Worm (Caenorhabditis elegans): ENCODE results near the gene C50H11.13.

The C50H11.13 gene

DNA sequence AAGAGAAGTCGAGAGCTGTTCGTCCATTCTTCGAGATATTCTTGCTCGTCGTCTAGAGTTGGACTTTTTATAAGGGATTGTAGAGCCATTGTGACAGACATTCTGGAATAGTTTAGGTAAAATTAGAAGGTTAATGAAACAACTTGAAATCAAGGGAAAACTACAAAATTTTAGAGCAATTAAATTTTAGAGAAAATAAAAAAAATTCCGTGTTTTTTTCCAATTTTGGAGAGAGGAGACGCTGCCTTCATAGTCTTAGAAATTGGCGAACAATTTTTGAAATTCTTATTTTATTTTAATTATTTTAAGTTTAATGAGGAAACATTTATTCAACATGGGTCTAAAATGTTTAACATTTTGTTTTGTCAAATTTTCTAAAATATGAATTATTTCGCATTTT is at the start of gene C50H11.13:
C50H11.13 (minus strand) TSS at position 101 of the 400 bp plus-strand sequence.
- no peak for TF ChIP-seq hlh-1 (tag; optimal IDR thresholded peaks at IDR 0.05)

DNA sequence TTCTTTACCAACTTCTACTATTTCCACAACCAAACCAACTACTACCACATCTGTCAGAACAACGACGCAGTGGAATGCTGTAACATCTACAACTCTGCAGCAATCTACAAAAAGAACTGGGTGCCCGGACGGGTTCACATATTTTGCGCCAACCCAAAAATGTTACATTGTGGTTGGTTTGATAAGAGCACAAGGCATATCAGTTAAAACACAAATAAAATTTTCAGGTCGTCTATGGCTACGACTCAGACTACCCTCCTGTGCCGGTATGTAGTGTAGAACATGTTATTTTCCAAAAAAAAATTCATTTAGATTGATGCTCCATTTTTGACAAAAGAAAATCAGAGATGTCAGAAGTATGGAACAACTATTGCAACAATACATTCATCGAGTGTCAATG is 47.7 kb upstream of the C50H11.13 start:
- TF ChIP-seq nhr-28 (tag; optimal IDR thresholded peaks at IDR 0.05): no peak
- no peak for TF ChIP-seq nhr-76 (tag; optimal IDR thresholded peaks at IDR 0.05)
- TF ChIP-seq M03D4.4 (tag; optimal IDR thresholded peaks at IDR 0.05): no peak
- TF ChIP-seq nhr-2 (tag; optimal IDR thresholded peaks at IDR 0.05): no peak
- no peak for TF ChIP-seq ham-2 (GFP tag; optimal IDR thresholded peaks at IDR 0.05)
- TF ChIP-seq hlh-1 (tag; optimal IDR thresholded peaks at IDR 0.05): no peak
- TF ChIP-seq sptf-1 (tag; optimal IDR thresholded peaks at IDR 0.05): no peak
- no peak for TF ChIP-seq tbx-8 (GFP tag; optimal IDR thresholded peaks at IDR 0.05)
- no peak for TF ChIP-seq bed-3 (GFP tag; optimal IDR thresholded peaks at IDR 0.05)
- TF ChIP-seq drap-1 (GFP tag; optimal IDR thresholded peaks at IDR 0.05): no peak
- TF ChIP-seq elt-1 (tag; optimal IDR thresholded peaks at IDR 0.05; ENCODE audit: borderline replicate concordance, insufficient read depth): no peak
- no peak for TF ChIP-seq ztf-11 (tag; optimal IDR thresholded peaks at IDR 0.05)
- TF ChIP-seq ceh-83 (GFP tag; optimal IDR thresholded peaks at IDR 0.05): no peak
- TF ChIP-seq unc-120 (tag; optimal IDR thresholded peaks at IDR 0.05; ENCODE audit: poor library complexity, severe bottlenecking): no peak

DNA sequence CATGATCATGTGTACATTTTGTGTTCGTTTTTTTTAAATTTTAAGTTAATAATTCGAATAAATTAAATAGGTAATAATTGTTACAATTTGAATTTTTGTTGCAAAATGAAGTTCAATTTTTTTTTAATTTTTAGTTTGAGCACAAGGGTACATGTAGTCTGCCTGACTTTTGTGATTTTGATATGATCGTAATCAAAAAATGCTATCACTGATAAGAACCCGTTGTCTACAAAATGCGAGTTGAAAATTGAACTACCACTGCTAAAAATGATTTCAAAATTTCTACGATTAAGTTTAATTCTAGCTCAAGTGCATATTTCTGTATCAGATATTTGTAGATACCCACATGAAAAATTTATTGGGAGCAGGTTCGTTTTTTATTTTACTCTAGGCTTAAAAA is 46.7 kb upstream of the C50H11.13 start, which contains the start of gene clec-210:
clec-210 (plus strand) TSS at position 211 of the 400 bp plus-strand sequence.
- TF ChIP-seq ceh-43 (GFP tag; optimal IDR thresholded peaks at IDR 0.05) (no peak), bed-3 (GFP tag; optimal IDR thresholded peaks at IDR 0.05) (no peak), cnd-1 (tag; optimal IDR thresholded peaks at IDR 0.05) (no peak), elt-3 (tag; optimal IDR thresholded peaks at IDR 0.05) (no peak)

DNA sequence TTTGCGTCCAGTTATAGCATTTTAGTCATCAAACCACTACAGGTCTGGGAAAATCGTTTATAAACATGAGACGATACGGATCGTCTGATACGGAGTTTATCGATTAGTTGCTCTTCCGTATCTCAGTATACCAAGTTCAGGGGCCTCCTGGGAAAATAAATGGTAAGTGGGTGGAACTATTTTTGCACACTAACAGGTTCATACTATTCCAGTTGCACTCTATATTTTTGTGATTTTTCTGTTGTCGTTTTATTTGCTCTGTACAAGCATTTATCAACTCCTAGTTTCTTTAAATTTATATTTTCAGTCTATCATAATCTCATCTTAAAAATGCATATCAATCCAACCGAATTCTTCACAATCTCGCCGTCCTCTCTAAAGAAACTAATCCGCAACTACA is 43.5 kb upstream of the C50H11.13 start, which contains the start of gene Y73C8C.3:
Y73C8C.3 (plus strand) TSS at position 301 of the 400 bp plus-strand sequence.
- no peak for TF ChIP-seq sem-2 (GFP tag; optimal IDR thresholded peaks at IDR 0.05)
- no peak for TF ChIP-seq ztf-11 (tag; optimal IDR thresholded peaks at IDR 0.05)
- TF ChIP-seq nhr-28 (tag; optimal IDR thresholded peaks at IDR 0.05): no peak
- no peak for TF ChIP-seq M03D4.4 (tag; optimal IDR thresholded peaks at IDR 0.05)
- TF ChIP-seq mep-1 (tag; optimal IDR thresholded peaks at IDR 0.05): no peak
- TF ChIP-seq elt-1 (tag; optimal IDR thresholded peaks at IDR 0.05; ENCODE audit: borderline replicate concordance, insufficient read depth): no peak
- no peak for TF ChIP-seq ces-1 (GFP tag; optimal IDR thresholded peaks at IDR 0.05)
- no peak for TF ChIP-seq ham-2 (GFP tag; optimal IDR thresholded peaks at IDR 0.05)
- no peak for TF ChIP-seq sptf-1 (tag; optimal IDR thresholded peaks at IDR 0.05)
- TF ChIP-seq blmp-1 (tag; optimal IDR thresholded peaks at IDR 0.05): no peak
- TF ChIP-seq drap-1 (GFP tag; optimal IDR thresholded peaks at IDR 0.05): no peak
- TF ChIP-seq ceh-43 (GFP tag; optimal IDR thresholded peaks at IDR 0.05): no peak

DNA sequence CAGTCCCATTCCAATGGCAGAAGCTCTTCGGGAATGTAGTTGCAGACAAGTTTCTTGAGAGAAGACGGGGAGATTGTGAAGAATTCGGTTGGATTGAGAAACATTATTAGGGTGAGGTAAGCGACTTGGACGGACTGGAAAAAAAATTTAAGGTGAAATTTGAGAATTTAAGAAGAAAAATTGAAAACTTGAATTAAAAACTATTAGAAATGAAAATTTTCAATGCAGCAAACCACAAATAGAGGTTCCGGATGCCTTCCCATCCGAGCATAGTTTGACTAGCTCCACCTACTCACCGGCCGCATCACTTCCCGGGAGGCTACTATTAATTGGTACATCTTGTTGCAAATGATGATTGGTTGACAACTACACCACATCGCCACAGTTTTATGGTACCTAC is 42.3 kb upstream of the C50H11.13 start, which contains the start of gene Y73C8C.8:
Y73C8C.8 (minus strand) TSS at position 101 of the 400 bp plus-strand sequence.
- TF ChIP-seq nhr-76 (tag; optimal IDR thresholded peaks at IDR 0.05): no peak
- TF ChIP-seq hlh-1 (tag; optimal IDR thresholded peaks at IDR 0.05): no peak
- TF ChIP-seq ztf-11 (tag; optimal IDR thresholded peaks at IDR 0.05): no peak
- no peak for TF ChIP-seq ceh-83 (GFP tag; optimal IDR thresholded peaks at IDR 0.05)
- TF ChIP-seq nhr-2 (tag; optimal IDR thresholded peaks at IDR 0.05): no peak
- no peak for TF ChIP-seq elt-3 (tag; optimal IDR thresholded peaks at IDR 0.05)
- TF ChIP-seq flh-1 (GFP tag; optimal IDR thresholded peaks at IDR 0.05): no peak
- TF ChIP-seq lin-13 (tag; optimal IDR thresholded peaks at IDR 0.05): no peak
- TF ChIP-seq blmp-1 (tag; optimal IDR thresholded peaks at IDR 0.05): no peak
- TF ChIP-seq nhr-237 (tag; optimal IDR thresholded peaks at IDR 0.05): no peak
- no peak for TF ChIP-seq ces-1 (GFP tag; optimal IDR thresholded peaks at IDR 0.05)
- no peak for TF ChIP-seq sem-2 (GFP tag; optimal IDR thresholded peaks at IDR 0.05)

DNA sequence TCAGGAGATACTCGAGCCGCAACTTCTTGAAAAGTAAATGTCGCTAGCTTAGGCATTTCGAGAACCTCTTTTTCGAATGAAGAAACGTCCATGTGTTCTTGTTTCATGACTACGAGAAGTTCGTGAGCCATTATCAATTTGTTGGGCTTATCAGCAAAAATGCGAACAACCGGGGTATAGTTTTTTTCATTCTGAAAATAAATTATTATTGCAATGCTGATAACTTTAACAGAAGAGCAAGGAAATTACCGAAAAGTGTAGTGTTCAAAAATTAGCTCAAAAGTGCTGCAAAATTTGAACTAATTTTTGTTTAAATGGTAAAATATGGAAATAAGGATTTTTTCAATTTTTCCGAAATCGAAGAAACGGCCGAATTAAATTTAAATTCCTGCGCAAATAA is 40.8 kb upstream of the C50H11.13 start:
- TF ChIP-seq ham-2 (GFP tag; optimal IDR thresholded peaks at IDR 0.05) (no peak), unc-120 (tag; optimal IDR thresholded peaks at IDR 0.05; ENCODE audit: poor library complexity, severe bottlenecking) (no peak), mab-5 (tag; optimal IDR thresholded peaks at IDR 0.05) (no peak), cnd-1 (tag; optimal IDR thresholded peaks at IDR 0.05) (no peak), lin-32 (GFP tag; optimal IDR thresholded peaks at IDR 0.05) (no peak), ceh-39 (tag; optimal IDR thresholded peaks at IDR 0.05) (no peak), lin-13 (tag; optimal IDR thresholded peaks at IDR 0.05) (no peak), lsy-2 (tag; optimal IDR thresholded peaks at IDR 0.05) (no peak), mls-2 (tag; optimal IDR thresholded peaks at IDR 0.05) (no peak), unc-62 (GFP tag; optimal IDR thresholded peaks at IDR 0.05) (no peak), elt-1 (tag; optimal IDR thresholded peaks at IDR 0.05; ENCODE audit: borderline replicate concordance, insufficient read depth) (no peak), unc-39 (tag; optimal IDR thresholded peaks at IDR 0.05) (no peak), nhr-28 (tag; optimal IDR thresholded peaks at IDR 0.05) (no peak), ceh-43 (GFP tag; optimal IDR thresholded peaks at IDR 0.05) (no peak), bed-3 (GFP tag; optimal IDR thresholded peaks at IDR 0.05) (no peak), elt-3 (tag; optimal IDR thresholded peaks at IDR 0.05) (no peak), sem-2 (GFP tag; optimal IDR thresholded peaks at IDR 0.05) (no peak)

Measured in whole organism, mixed stage, embryonic.